Fruit fly (Drosophila melanogaster) whole organism, embryonic: ENCODE data around the gene CG11168.

Source experiments
- Ada2b ChIP-seq: fragments of 200-800 bp; sonication (Bioruptor generic); IDR thresholded peaks from 2 replicates; pipeline ENCODE4 v1.3.6; 2022; ENCODE audit warnings: missing biosample characterization, missing genetic modification characterization
- BtbVII ChIP-seq: fragments of 200-800 bp; sonication (Bioruptor generic); optimal IDR thresholded peaks from 3 replicates; lab custom pipeline; 2017; ENCODE audit warnings: missing biosample characterization, mild to moderate bottlenecking, missing genetic modification characterization
- CG10209 ChIP-seq: fragments of 200-800 bp; sonication (Bioruptor generic); optimal IDR thresholded peaks from 3 replicates; lab custom pipeline; 2017; ENCODE audit warnings: missing biosample characterization, mild to moderate bottlenecking, missing genetic modification characterization, missing genetic modification reagents
- CG10321 ChIP-seq: fragments of 200-800 bp; sonication (Bioruptor generic); IDR thresholded peaks from 2 replicates; pipeline ENCODE4 v1.3.6; 2022; ENCODE audit warnings: missing biosample characterization, missing genetic modification characterization
- CG10543 ChIP-seq: fragments of 200-800 bp; sonication (Bioruptor generic); optimal IDR thresholded peaks from 3 replicates; lab custom pipeline; 2017; ENCODE audit warnings: missing biosample characterization, mild to moderate bottlenecking, missing genetic modification characterization, moderate library complexity
- CG12219 ChIP-seq: fragments of 200-800 bp; sonication (Bioruptor generic); optimal IDR thresholded peaks from 3 replicates; lab custom pipeline; 2018; ENCODE audit warnings: missing biosample characterization, mild to moderate bottlenecking, missing genetic modification characterization
- CG12659 ChIP-seq: fragments of 200-800 bp; sonication (Bioruptor generic); optimal IDR thresholded peaks from 3 replicates; lab custom pipeline; 2017; ENCODE audit warnings: mild to moderate bottlenecking, missing biosample characterization, missing genetic modification reagents, missing genetic modification characterization
- CG14965 ChIP-seq: fragments of 200-800 bp; sonication (Bioruptor generic); optimal IDR thresholded peaks from 2 replicates; lab custom pipeline; 2016; ENCODE audit warnings: missing biosample characterization, missing genetic modification characterization, borderline replicate concordance
- CG1647 ChIP-seq: fragments of 200-800 bp; sonication (Bioruptor generic); optimal IDR thresholded peaks from 3 replicates; lab custom pipeline; 2016; ENCODE audit warnings: missing biosample characterization, missing genetic modification characterization
- CG2678 ChIP-seq: fragments of 200-800 bp; sonication (Bioruptor generic); optimal IDR thresholded peaks from 3 replicates; lab custom pipeline; 2019; ENCODE audit warnings: missing biosample characterization, mild to moderate bottlenecking, missing genetic modification characterization, moderate library complexity
- CG3726 ChIP-seq: fragments of 200-800 bp; sonication (Bioruptor generic); IDR thresholded peaks from 3 replicates; pipeline ENCODE4, ENCODE4 v1.3.6; 2022; ENCODE audit warnings: missing biosample characterization, missing genetic modification characterization
- CG7987 ChIP-seq: fragments of 200-800 bp; sonication (Bioruptor generic); optimal IDR thresholded peaks from 2 replicates; lab custom pipeline; 2018; ENCODE audit warnings: missing biosample characterization, mild to moderate bottlenecking, missing genetic modification characterization, moderate library complexity
- CG8281 ChIP-seq: fragments of 200-800 bp; sonication (Bioruptor generic); optimal IDR thresholded peaks from 2 replicates; lab custom pipeline; 2018; ENCODE audit warnings: missing biosample characterization, mild to moderate bottlenecking, missing genetic modification characterization, moderate library complexity
- D19A ChIP-seq: fragments of 200-800 bp; optimal IDR thresholded peaks from 3 replicates; lab custom pipeline; 2019; ENCODE audit warnings: missing biosample characterization, mild to moderate bottlenecking, missing genetic modification characterization, moderate library complexity
- Dip2 ChIP-seq: fragments of 200-800 bp; sonication (Bioruptor generic); IDR thresholded peaks from 2 replicates; pipeline ENCODE4 v1.3.6; 2022; ENCODE audit warnings: missing biosample characterization, missing genetic modification characterization
- Dll ChIP-seq: fragments of 200-800 bp; sonication (Bioruptor generic); IDR thresholded peaks from 4 replicates; pipeline ENCODE4 v1.3.6; 2022; ENCODE audit warnings: missing biosample characterization, missing genetic modification characterization; ENCODE audit not compliant: partially characterized antibody
- Fer2 ChIP-seq: fragments of 200-800 bp; sonication (Bioruptor generic); optimal IDR thresholded peaks from 2 replicates; lab custom pipeline; 2018; ENCODE audit warnings: missing biosample characterization, mild to moderate bottlenecking, missing genetic modification characterization, moderate library complexity
- Hmx ChIP-seq: fragments of 200-800 bp; sonication (Bioruptor generic); optimal IDR thresholded peaks from 2 replicates; lab custom pipeline; 2016; ENCODE audit warnings: missing biosample characterization, missing genetic modification characterization
- Lim3 ChIP-seq: fragments of 200-800 bp; sonication (Bioruptor generic); IDR thresholded peaks from 2 replicates; pipeline ENCODE4 v1.3.6; 2022; ENCODE audit warnings: missing biosample characterization, missing genetic modification characterization
- Optix ChIP-seq: fragments of 200-800 bp; sonication (Bioruptor generic); IDR thresholded peaks from 3 replicates; pipeline ENCODE4 v1.3.6; 2022; ENCODE audit warnings: missing biosample characterization, missing genetic modification characterization
- Pdp1 ChIP-seq, 2 experiments: fragments of 200-800 bp; sonication (Bioruptor generic); optimal IDR thresholded peaks; 3 replicates each; lab custom pipeline; 2016; ENCODE audit warnings: missing biosample characterization in 2 of 2, missing genetic modification characterization in 2 of 2, mild to moderate bottlenecking in 1 of 2, moderate library complexity in 1 of 2
- Rx ChIP-seq: fragments of 200-800 bp; sonication (Bioruptor generic); IDR thresholded peaks from 2 replicates; pipeline ENCODE4 v1.3.6; 2022; ENCODE audit warnings: missing biosample characterization, missing genetic modification characterization
- Stat92E ChIP-seq, 3 experiments: fragments of >200 bp in 2 of 3; fragments of 200-800 bp in 1 of 3; sonication (Bioruptor generic) in 1 of 3; optimal IDR thresholded peaks; 2 replicates each; lab custom pipeline; 2017 to 2019; ENCODE audit warnings: missing biosample characterization in 3 of 3, missing genetic modification characterization in 3 of 3, mild to moderate bottlenecking in 1 of 3, moderate library complexity in 1 of 3
- ab ChIP-seq: fragments of 200-800 bp; sonication (Bioruptor generic); optimal IDR thresholded peaks from 2 replicates; lab custom pipeline; 2016; ENCODE audit warnings: missing biosample characterization, missing genetic modification characterization
- ap ChIP-seq: fragments of 200-800 bp; sonication (Bioruptor generic); IDR thresholded peaks from 2 replicates; pipeline ENCODE4 v1.3.6; 2022; ENCODE audit warnings: missing biosample characterization, missing genetic modification characterization
- ara ChIP-seq: fragments of 200-800 bp; sonication (Bioruptor generic); IDR thresholded peaks from 2 replicates; pipeline ENCODE4 v1.3.6; 2022; ENCODE audit warnings: missing biosample characterization, missing genetic modification characterization
- bowl ChIP-seq: fragments of 200-800 bp; sonication (Bioruptor generic); IDR thresholded peaks from 2 replicates; pipeline ENCODE4 v1.3.6; 2022; ENCODE audit warnings: missing biosample characterization, missing genetic modification characterization
- cad ChIP-seq: fragments of >200 bp; optimal IDR thresholded peaks from 2 replicates; lab custom pipeline; 2017; ENCODE audit warnings: missing biosample characterization, missing genetic modification characterization
- crc ChIP-seq: fragments of 200-800 bp; sonication (Bioruptor generic); optimal IDR thresholded peaks from 2 replicates; lab custom pipeline; 2016; ENCODE audit warnings: missing biosample characterization, missing genetic modification characterization
- dati ChIP-seq: fragments of 200-800 bp; sonication (Bioruptor generic); IDR thresholded peaks from 2 replicates; pipeline ENCODE4 v1.3.6; 2022; ENCODE audit warnings: missing biosample characterization, missing genetic modification characterization
- dmrt99B ChIP-seq: fragments of 200-800 bp; sonication (Bioruptor generic); optimal IDR thresholded peaks from 2 replicates; lab custom pipeline; 2018; ENCODE audit warnings: missing biosample characterization, mild to moderate bottlenecking, missing genetic modification characterization, moderate library complexity
- ems ChIP-seq: fragments of 200-800 bp; sonication (Bioruptor generic); optimal IDR thresholded peaks from 3 replicates; lab custom pipeline; 2016; ENCODE audit warnings: missing biosample characterization, missing genetic modification characterization
- eyg ChIP-seq: fragments of 200-800 bp; sonication (Bioruptor generic); optimal IDR thresholded peaks from 3 replicates; lab custom pipeline; 2016; ENCODE audit warnings: missing biosample characterization, missing genetic modification characterization
- fu2 ChIP-seq: fragments of 200-800 bp; sonication (Bioruptor generic); optimal IDR thresholded peaks from 2 replicates; lab custom pipeline; 2016; ENCODE audit warnings: missing biosample characterization, missing genetic modification characterization
- grau ChIP-seq: fragments of 200-800 bp; optimal IDR thresholded peaks from 3 replicates; lab custom pipeline; 2019; ENCODE audit warnings: missing biosample characterization, mild to moderate bottlenecking, missing genetic modification characterization, moderate library complexity
- ind ChIP-seq: fragments of 200-800 bp; sonication (Bioruptor generic); optimal IDR thresholded peaks from 3 replicates; lab custom pipeline; 2016; ENCODE audit warnings: missing biosample characterization, missing genetic modification characterization
- odd ChIP-seq: fragments of 200-800 bp; sonication (Bioruptor generic); optimal IDR thresholded peaks from 2 replicates; lab custom pipeline; 2017; ENCODE audit warnings: missing biosample characterization, mild to moderate bottlenecking, missing genetic modification characterization
- phol ChIP-seq: fragments of 200-800 bp; sonication (Bioruptor generic); optimal IDR thresholded peaks from 3 replicates; lab custom pipeline; 2018; ENCODE audit warnings: missing biosample characterization, mild to moderate bottlenecking, missing genetic modification characterization, moderate library complexity
- ro ChIP-seq: fragments of 200-800 bp; sonication (Bioruptor generic); IDR thresholded peaks from 2 replicates; pipeline ENCODE4 v1.3.6; 2022; ENCODE audit warnings: missing biosample characterization, missing genetic modification characterization
- sens ChIP-seq: fragments of 200-800 bp; sonication (Bioruptor generic); peaks from one replicate; lab custom pipeline; 2016; ENCODE audit warnings: missing biosample characterization, missing genetic modification characterization
- sob ChIP-seq: fragments of 200-800 bp; sonication (Bioruptor generic); IDR thresholded peaks from 2 replicates; pipeline ENCODE4 v1.3.6; 2022; ENCODE audit warnings: missing biosample characterization, missing genetic modification characterization
- tna ChIP-seq: fragments of 200-800 bp; sonication (Bioruptor generic); IDR thresholded peaks from 2 replicates; pipeline ENCODE4 v1.3.6; 2022; ENCODE audit warnings: missing biosample characterization, missing genetic modification characterization; ENCODE audit not compliant: partially characterized antibody
- zf30C ChIP-seq: fragments of 200-800 bp; sonication (Bioruptor generic); optimal IDR thresholded peaks from 3 replicates; lab custom pipeline; 2018; ENCODE audit warnings: missing biosample characterization, mild to moderate bottlenecking, missing genetic modification characterization

CG11168 gene

DNA sequence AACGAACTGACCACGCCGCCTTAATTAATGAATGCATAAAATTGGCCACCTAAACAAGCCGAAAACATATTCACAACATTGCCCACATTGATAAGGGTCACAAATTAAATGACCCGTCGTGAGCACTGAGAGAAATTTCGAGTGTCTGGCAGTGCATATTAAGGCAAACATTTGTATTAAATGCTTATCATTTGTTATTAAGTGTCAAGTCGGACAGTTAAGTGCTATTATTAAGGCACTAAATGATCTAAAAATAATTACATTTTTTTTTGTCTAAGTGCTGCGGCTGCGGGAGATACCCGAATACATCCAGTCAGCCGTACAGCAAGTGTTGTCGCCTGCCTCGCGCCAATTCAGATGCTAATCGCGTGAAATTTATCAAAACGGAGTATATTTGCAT lies 44.6 kb downstream of the CG11168 start (continued):
- TF ChIP-seq fu2 (GFP tag; lab: Kevin White, UChicago) (peak; percentile 32), Dip2 (GFP tag; lab: Robert Waterston, UW) (no peak), ap (GFP tag; lab: Robert Waterston, UW) (peak; percentile 71), CG10209 (GFP tag; lab: Kevin White, UChicago) (peak; percentile 49), CG8281 (peak; percentile 44), CG12659 (GFP tag; lab: Kevin White, UChicago) (peak; percentile 43), CG1647 (peak; percentile 31), CG14965 (GFP tag; lab: Kevin White, UChicago) (no peak), odd (no peak), ara (GFP tag; lab: Robert Waterston, UW) (peak; percentile 58), Optix (GFP tag; lab: Robert Waterston, UW) (peak; percentile 62; the same call in 2 of the 3 replicates), CG2678 (tag; lab: Kevin White, UChicago) (peak; percentile 77), CG10543 (no peak), dmrt99B (tag; lab: Kevin White, UChicago) (peak; percentile 85), Fer2 (no peak), cad (GFP tag; lab: Kevin White, UChicago) (no peak), Hmx (no peak), grau (tag; lab: Kevin White, UChicago) (no peak), ems (GFP tag; lab: Kevin White, UChicago) (peak; percentile 51), CG10321 (0 out of 2 replicates have a peak, but pooled peaks have one; percentile 37), CG12219 (GFP tag; lab: Kevin White, UChicago) (peak; percentile 47), BtbVII (GFP tag; lab: Kevin White, UChicago) (no peak), bowl (GFP tag; lab: Robert Waterston, UW) (no peak), ab (GFP tag; lab: Kevin White, UChicago) (peak; percentile 51), sob (GFP tag; lab: Robert Waterston, UW) (peak; percentile 82), CG7987 (GFP tag; lab: Kevin White, UChicago) (no peak), eyg (GFP tag; lab: Kevin White, UChicago) (peak; percentile 34), Dll (GFP tag; lab: Robert Waterston, UW) (no peak), Lim3 (GFP tag; lab: Robert Waterston, UW) (no peak), zf30C (GFP tag; lab: Kevin White, UChicago) (no peak), Ada2b (peak; percentile 57), Rx (GFP tag; lab: Robert Waterston, UW) (peak; percentile 69), Pdp1 (GFP tag; optimal IDR thresholded peaks at IDR 0.05; lab: Kevin White, UChicago) (peak in 1 of 2 experiments; percentile 65), CG3726 (GFP tag; lab: Robert Waterston, UW) (peak; percentile 71; the same call in 1 of the 3 replicates)

DNA sequence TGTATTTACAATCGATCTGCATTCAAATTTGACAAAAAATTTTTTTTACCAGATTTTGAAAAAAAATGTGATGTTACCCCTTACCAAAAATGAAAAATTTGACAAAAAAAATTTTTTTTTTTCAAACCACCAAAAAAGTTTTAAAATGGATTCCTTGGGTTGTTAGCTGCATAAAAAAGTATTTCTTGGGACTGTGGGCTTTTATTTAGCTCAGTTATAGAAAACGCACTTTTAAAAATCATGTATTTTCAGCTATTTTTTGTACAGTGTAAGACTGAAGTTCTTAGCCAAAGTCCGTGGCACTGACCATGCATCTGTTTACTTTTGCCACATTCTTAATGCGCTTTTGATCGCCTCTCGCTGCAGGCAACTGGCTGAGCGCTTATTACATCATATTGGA lies 47.5 kb downstream of the CG11168 start:
- TF ChIP-seq sens (GFP tag; lab: Kevin White, UChicago): peak; percentile 28
- TF ChIP-seq tna: no peak
- TF ChIP-seq, all 482 proteins: peak for 1

DNA sequence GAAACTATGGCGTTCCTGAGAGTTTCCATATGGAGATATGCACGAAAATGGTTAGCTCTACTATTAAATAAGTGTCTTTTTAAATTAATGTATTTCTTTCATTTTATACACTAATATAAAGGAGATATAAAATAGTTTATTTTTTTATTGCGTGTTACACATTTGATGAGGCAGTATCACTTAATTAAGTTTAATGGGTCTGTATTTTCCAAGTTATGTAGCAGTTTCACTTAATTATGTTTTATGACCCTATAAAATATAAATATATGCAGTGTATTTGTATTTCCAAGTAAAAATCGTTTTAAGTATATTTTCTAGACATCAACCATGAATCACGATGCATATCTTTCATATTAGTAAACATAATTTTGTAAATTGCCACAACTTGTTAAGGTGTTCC lies 48.7 kb downstream of the CG11168 start:
- TF ChIP-seq crc (GFP tag; lab: Kevin White, UChicago): no peak
- TF ChIP-seq ro (GFP tag; lab: Robert Waterston, UW): no peak
- TF ChIP-seq phol (tag; lab: Kevin White, UChicago): no peak
- TF ChIP-seq Stat92E (GFP tag; optimal IDR thresholded peaks at IDR 0.05; lab: Kevin White, UChicago): no peak
- TF ChIP-seq ind (GFP tag; lab: Kevin White, UChicago): no peak
- TF ChIP-seq dati: no peak
- TF ChIP-seq D19A: peak; percentile 12
- TF ChIP-seq, all 482 proteins: peak for 1
